Fruit fly (Drosophila melanogaster) whole organism, embryonic: ENCODE results near the gene cic.

Source experiments
- Abd-B ChIP-seq: fragments of 200-800 bp; sonication (Bioruptor generic); optimal IDR thresholded peaks from 2 replicates; lab custom pipeline; 2018; ENCODE audit warnings: missing biosample characterization, mild to moderate bottlenecking, missing genetic modification characterization, moderate library complexity
- CG10979 ChIP-seq: fragments of 200-800 bp; sonication (Bioruptor generic); optimal IDR thresholded peaks from 2 replicates; lab custom pipeline; 2018; ENCODE audit warnings: missing biosample characterization, mild to moderate bottlenecking, missing genetic modification characterization, moderate library complexity
- CG11085 ChIP-seq: fragments of 200-800 bp; sonication (Bioruptor generic); IDR thresholded peaks from 2 replicates; pipeline ENCODE4 v1.3.6; 2022; ENCODE audit warnings: missing biosample characterization, missing genetic modification characterization
- CG11398 ChIP-seq: fragments of 200-800 bp; sonication (Bioruptor generic); optimal IDR thresholded peaks from 2 replicates; lab custom pipeline; 2016; ENCODE audit warnings: missing biosample characterization, missing genetic modification characterization
- CG13287 ChIP-seq: fragments of 200-800 bp; sonication (Bioruptor generic); IDR thresholded peaks from 2 replicates; pipeline ENCODE4 v1.3.6; 2022; ENCODE audit warnings: missing biosample characterization, missing genetic modification characterization; ENCODE audit not compliant: partially characterized antibody
- CG13894 ChIP-seq: fragments of 200-800 bp; sonication (Bioruptor generic); optimal IDR thresholded peaks from 3 replicates; lab custom pipeline; 2018; ENCODE audit warnings: missing biosample characterization, mild to moderate bottlenecking, missing genetic modification characterization, moderate library complexity
- CG14667 ChIP-seq: fragments of 200-800 bp; sonication (Bioruptor generic); IDR thresholded peaks from 2 replicates; pipeline ENCODE4 v1.3.6; 2022; ENCODE audit warnings: missing biosample characterization, missing genetic modification characterization
- CG15601 ChIP-seq: fragments of 200-800 bp; sonication (Bioruptor generic); optimal IDR thresholded peaks from 3 replicates; lab custom pipeline; 2019; ENCODE audit warnings: missing biosample characterization, mild to moderate bottlenecking, missing genetic modification characterization, moderate library complexity
- CG1603 ChIP-seq: fragments of 200-800 bp; sonication (Bioruptor generic); optimal IDR thresholded peaks from 2 replicates; lab custom pipeline; 2019; ENCODE audit warnings: missing biosample characterization, mild to moderate bottlenecking, missing genetic modification characterization, moderate library complexity
- CG18262 ChIP-seq: fragments of 200-800 bp; optimal IDR thresholded peaks from 3 replicates; lab custom pipeline; 2019; ENCODE audit warnings: missing biosample characterization, mild to moderate bottlenecking, missing genetic modification characterization, moderate library complexity
- CG31388 ChIP-seq: fragments of 200-800 bp; sonication (Bioruptor generic); optimal IDR thresholded peaks from 2 replicates; lab custom pipeline; 2016; ENCODE audit warnings: missing biosample characterization, missing genetic modification characterization
- CG32532 ChIP-seq: fragments of 200-800 bp; sonication (Bioruptor generic); IDR thresholded peaks from 2 replicates; pipeline ENCODE4 v1.3.6; 2022; ENCODE audit warnings: missing biosample characterization, missing genetic modification characterization
- CG32767 ChIP-seq: fragments of 200-800 bp; sonication (Bioruptor generic); IDR thresholded peaks from 2 replicates; pipeline ENCODE4 v1.3.6; 2022; ENCODE audit warnings: missing biosample characterization, missing genetic modification characterization
- CG3726 ChIP-seq: fragments of 200-800 bp; sonication (Bioruptor generic); IDR thresholded peaks from 3 replicates; pipeline ENCODE4, ENCODE4 v1.3.6; 2022; ENCODE audit warnings: missing biosample characterization, missing genetic modification characterization
- CG5953 ChIP-seq: fragments of 200-800 bp; sonication (Bioruptor generic); IDR thresholded peaks from 2 replicates; pipeline ENCODE4 v1.3.6; 2022; ENCODE audit warnings: missing biosample characterization, missing genetic modification characterization
- CG7928 ChIP-seq: fragments of 200-800 bp; sonication (Bioruptor generic); optimal IDR thresholded peaks from 2 replicates; lab custom pipeline; 2017; ENCODE audit warnings: missing biosample characterization, mild to moderate bottlenecking, missing genetic modification characterization
- CHES-1-like ChIP-seq: fragments of 200-800 bp; sonication (Bioruptor generic); optimal IDR thresholded peaks from 2 replicates; lab custom pipeline; 2016; ENCODE audit warnings: missing biosample characterization, missing genetic modification characterization
- CTCF ChIP-seq: fragments of 200-800 bp; sonication (Bioruptor generic); optimal IDR thresholded peaks from 2 replicates; lab custom pipeline; 2017; ENCODE audit warnings: missing biosample characterization, mild to moderate bottlenecking, missing genetic modification characterization, moderate library complexity
- CkIIα-i1 ChIP-seq: fragments of 200-800 bp; sonication (Bioruptor generic); IDR thresholded peaks from 2 replicates; pipeline ENCODE4 v1.3.6; 2022; ENCODE audit warnings: missing biosample characterization, missing genetic modification characterization
- MBD-R2 ChIP-seq: fragments of 200-800 bp; sonication (Bioruptor generic); IDR thresholded peaks from 2 replicates; pipeline ENCODE4 v1.3.6; 2022; ENCODE audit warnings: missing biosample characterization, missing genetic modification characterization
- Med ChIP-seq: fragments of 200-800 bp; sonication (Bioruptor generic); peaks from one replicate; lab custom pipeline; 2016; ENCODE audit warnings: missing biosample characterization, missing genetic modification characterization, mild to moderate bottlenecking, inconsistent platforms, moderate library complexity
- Pdp1 ChIP-seq, 2 experiments: fragments of 200-800 bp; sonication (Bioruptor generic); optimal IDR thresholded peaks; 3 replicates each; lab custom pipeline; 2016; ENCODE audit warnings: missing biosample characterization in 2 of 2, missing genetic modification characterization in 2 of 2, mild to moderate bottlenecking in 1 of 2, moderate library complexity in 1 of 2
- Poxn ChIP-seq: fragments of 200-800 bp; sonication (Bioruptor generic); IDR thresholded peaks from 2 replicates; pipeline ENCODE4 v1.3.6; 2022; ENCODE audit warnings: missing biosample characterization, missing genetic modification characterization
- Scr ChIP-seq: fragments of 200-800 bp; sonication (Bioruptor generic); IDR thresholded peaks from 2 replicates; pipeline ENCODE4 v1.3.6; 2022; ENCODE audit warnings: missing biosample characterization, missing genetic modification characterization; ENCODE audit not compliant: partially characterized antibody
- Usf ChIP-seq: fragments of 200-800 bp; sonication (Bioruptor generic); optimal IDR thresholded peaks from 2 replicates; lab custom pipeline; 2017; ENCODE audit warnings: missing genotype, missing biosample characterization, missing genetic modification characterization
- ab ChIP-seq: fragments of 200-800 bp; sonication (Bioruptor generic); optimal IDR thresholded peaks from 2 replicates; lab custom pipeline; 2016; ENCODE audit warnings: missing biosample characterization, missing genetic modification characterization
- cato ChIP-seq: fragments of 200-800 bp; sonication (Bioruptor generic); optimal IDR thresholded peaks from 2 replicates; lab custom pipeline; 2016; ENCODE audit warnings: missing biosample characterization, missing genetic modification characterization, borderline replicate concordance
- chn ChIP-seq: fragments of 200-800 bp; sonication (Bioruptor generic); optimal IDR thresholded peaks from 2 replicates; lab custom pipeline; 2016; ENCODE audit warnings: missing biosample characterization, missing genetic modification characterization
- crol ChIP-seq: fragments of 200-800 bp; sonication (Bioruptor generic); IDR thresholded peaks from 2 replicates; pipeline ENCODE4 v1.3.6; 2022; ENCODE audit warnings: missing biosample characterization, missing genetic modification characterization
- cwo ChIP-seq: fragments of 200-800 bp; sonication (Bioruptor generic); optimal IDR thresholded peaks from 3 replicates; lab custom pipeline; 2017; ENCODE audit warnings: missing biosample characterization, missing genetic modification characterization, mild to moderate bottlenecking, moderate library complexity, missing genetic modification reagents
- dm ChIP-seq: fragments of 200-800 bp; sonication (Bioruptor generic); optimal IDR thresholded peaks from 3 replicates; lab custom pipeline; 2016; ENCODE audit warnings: missing biosample characterization, missing genetic modification characterization
- dpn ChIP-seq, 2 experiments: fragments of 200-800 bp; sonication (Bioruptor generic); optimal IDR thresholded peaks; 3 replicates each; lab custom pipeline; 2016; ENCODE audit warnings: missing biosample characterization in 2 of 2, missing genetic modification characterization in 2 of 2
- fd3F ChIP-seq: fragments of 200-800 bp; sonication (Bioruptor generic); optimal IDR thresholded peaks from 2 replicates; lab custom pipeline; 2018; ENCODE audit warnings: missing biosample characterization, mild to moderate bottlenecking, missing genetic modification characterization, moderate library complexity
- gce ChIP-seq: fragments of 200-800 bp; sonication (Bioruptor generic); IDR thresholded peaks from 3 replicates; pipeline ENCODE4 v1.3.6; 2022; ENCODE audit warnings: missing biosample characterization, missing genetic modification characterization
- gcm ChIP-seq: fragments of 200-800 bp; sonication (Bioruptor generic); optimal IDR thresholded peaks from 2 replicates; lab custom pipeline; 2019; ENCODE audit warnings: missing biosample characterization, mild to moderate bottlenecking, missing genetic modification characterization, moderate library complexity
- gro ChIP-seq: fragments of 200-800 bp; sonication (Bioruptor generic); optimal IDR thresholded peaks from 2 replicates; lab custom pipeline; 2016; ENCODE audit warnings: missing biosample characterization, missing genetic modification characterization
- hbn ChIP-seq: fragments of 200-800 bp; sonication (Bioruptor generic); IDR thresholded peaks from 2 replicates; pipeline ENCODE4 v1.3.6; 2022; ENCODE audit warnings: missing biosample characterization, missing genetic modification characterization; ENCODE audit not compliant: partially characterized antibody
- inv ChIP-seq: fragments of 200-800 bp; sonication (Bioruptor generic); IDR thresholded peaks from 2 replicates; pipeline ENCODE4 v1.3.6; 2022; ENCODE audit warnings: missing biosample characterization, missing genetic modification characterization; ENCODE audit not compliant: partially characterized antibody
- kni ChIP-seq: fragments of 200-800 bp; sonication (Bioruptor generic); optimal IDR thresholded peaks from 3 replicates; lab custom pipeline; 2017; ENCODE audit warnings: mild to moderate bottlenecking, missing biosample characterization, missing genetic modification reagents, missing genetic modification characterization
- luna ChIP-seq: fragments of 200-800 bp; sonication (Bioruptor generic); optimal IDR thresholded peaks from 2 replicates; lab custom pipeline; 2016; ENCODE audit warnings: missing biosample characterization, missing genetic modification characterization
- nom ChIP-seq: fragments of 200-800 bp; sonication (Bioruptor generic); optimal IDR thresholded peaks from 2 replicates; lab custom pipeline; 2017; ENCODE audit warnings: missing biosample characterization, missing genetic modification characterization, mild to moderate bottlenecking, moderate library complexity, missing genetic modification reagents
- peb ChIP-seq: fragments of 200-800 bp; sonication (Bioruptor generic); IDR thresholded peaks from 2 replicates; pipeline ENCODE4 v1.3.6; 2022; ENCODE audit warnings: missing biosample characterization, missing genetic modification characterization
- pita ChIP-seq: fragments of 200-800 bp; sonication (Bioruptor generic); optimal IDR thresholded peaks from 2 replicates; lab custom pipeline; 2017; ENCODE audit warnings: missing biosample characterization, mild to moderate bottlenecking, missing genetic modification characterization
- ro ChIP-seq: fragments of 200-800 bp; sonication (Bioruptor generic); IDR thresholded peaks from 2 replicates; pipeline ENCODE4 v1.3.6; 2022; ENCODE audit warnings: missing biosample characterization, missing genetic modification characterization
- run ChIP-seq: fragments of 200-800 bp; sonication (Bioruptor generic); optimal IDR thresholded peaks from 3 replicates; lab custom pipeline; 2018; ENCODE audit warnings: missing biosample characterization, mild to moderate bottlenecking, missing genetic modification characterization
- salm ChIP-seq: fragments of 200-800 bp; sonication (Bioruptor generic); optimal IDR thresholded peaks from 2 replicates; lab custom pipeline; 2018; ENCODE audit warnings: missing biosample characterization, mild to moderate bottlenecking, missing genetic modification characterization
- sisA ChIP-seq: fragments of 200-800 bp; sonication (Bioruptor generic); IDR thresholded peaks from 2 replicates; pipeline ENCODE4 v1.3.6; 2022; ENCODE audit warnings: missing biosample characterization, missing genetic modification characterization
- tap ChIP-seq: fragments of 200-800 bp; optimal IDR thresholded peaks from 3 replicates; lab custom pipeline; 2019; ENCODE audit warnings: missing biosample characterization, mild to moderate bottlenecking, missing genetic modification characterization, moderate library complexity
- yki ChIP-seq: fragments of >200 bp; optimal IDR thresholded peaks from 3 replicates; lab custom pipeline; 2018
- zen ChIP-seq: fragments of 200-800 bp; sonication (Bioruptor generic); optimal IDR thresholded peaks from 3 replicates; lab custom pipeline; 2018; ENCODE audit warnings: missing biosample characterization, mild to moderate bottlenecking, missing genetic modification characterization, moderate library complexity

cic gene

dm6 chr3R:20309661-20310497 lies 57.3 kb downstream of the cic start (continued):
- no peak for TF ChIP-seq cato (GFP tag; lab: Kevin White, UChicago)
- no peak for TF ChIP-seq inv (GFP tag; lab: Robert Waterston, UW)
- no peak for TF ChIP-seq CHES-1-like (GFP tag; lab: Kevin White, UChicago)
- TF ChIP-seq gcm (GFP tag; lab: Kevin White, UChicago): no peak
- TF ChIP-seq MBD-R2 (GFP tag; lab: Robert Waterston, UW): no peak
- no peak for TF ChIP-seq CG3726 (GFP tag; lab: Robert Waterston, UW)
- no peak for TF ChIP-seq fd3F
- TF ChIP-seq zen (tag; lab: Kevin White, UChicago): peak; percentile 30
- TF ChIP-seq gce: 0 out of 3 replicates have a peak, but pooled peaks have one; percentile 11
- TF ChIP-seq CG7928 (GFP tag; lab: Kevin White, UChicago): no peak
- TF ChIP-seq CG32532 (GFP tag; lab: Robert Waterston, UW): no peak
- TF ChIP-seq hbn (GFP tag; lab: Robert Waterston, UW): no peak
- peak; percentile 96 for TF ChIP-seq crol (GFP tag; lab: Robert Waterston, UW)
- peak; percentile 65 for TF ChIP-seq Med (GFP tag; lab: Kevin White, UChicago)
- TF ChIP-seq CG10979: no peak
- TF ChIP-seq dpn (GFP tag; optimal IDR thresholded peaks at IDR 0.05; lab: Kevin White, UChicago): peak in 1 of 2 experiments; percentile 1
- no peak for TF ChIP-seq gro (GFP tag; lab: Kevin White, UChicago)
- no peak for TF ChIP-seq salm
- no peak for TF ChIP-seq CTCF (GFP tag; lab: Kevin White, UChicago)
- TF ChIP-seq CG11085 (GFP tag; lab: Robert Waterston, UW): no peak
- no peak for TF ChIP-seq ro (GFP tag; lab: Robert Waterston, UW)
- TF ChIP-seq chn: no peak
- TF ChIP-seq sisA (GFP tag; lab: Robert Waterston, UW): no peak
- TF ChIP-seq Abd-B (GFP tag; lab: Kevin White, UChicago): no peak
- no peak for TF ChIP-seq tap (tag; lab: Kevin White, UChicago)
- no peak for TF ChIP-seq CG15601
- TF ChIP-seq Pdp1 (GFP tag; optimal IDR thresholded peaks at IDR 0.05; lab: Kevin White, UChicago): no peak
- TF ChIP-seq Poxn (GFP tag; lab: Robert Waterston, UW): no peak
- no peak for TF ChIP-seq luna (GFP tag; lab: Kevin White, UChicago)
- no peak for TF ChIP-seq CG31388 (GFP tag; lab: Kevin White, UChicago)
- TF ChIP-seq pita (GFP tag; lab: Kevin White, UChicago): no peak
- TF ChIP-seq Scr (GFP tag; lab: Robert Waterston, UW): no peak
- TF ChIP-seq CG14667 (GFP tag; lab: Robert Waterston, UW): no peak
- TF ChIP-seq run (tag; lab: Kevin White, UChicago): no peak
- TF ChIP-seq CG13894 (tag; lab: Kevin White, UChicago): no peak
- no peak for TF ChIP-seq CG11398 (GFP tag; lab: Kevin White, UChicago)
- no peak for TF ChIP-seq CG1603 (tag; lab: Kevin White, UChicago)
- no peak; the same call in 1 of the 2 replicates for TF ChIP-seq CG32767
- TF ChIP-seq kni (GFP tag; lab: Kevin White, UChicago): no peak
- no peak for TF ChIP-seq nom (GFP tag; lab: Kevin White, UChicago)
- TF ChIP-seq ab (GFP tag; lab: Kevin White, UChicago): no peak
- no peak for TF ChIP-seq Usf (GFP tag; lab: Kevin White, UChicago)
- TF ChIP-seq CG13287 (GFP tag; lab: Robert Waterston, UW): no peak
- no peak for TF ChIP-seq peb
- TF ChIP-seq CG18262 (tag; lab: Kevin White, UChicago): no peak
- TF ChIP-seq yki (lab: Kevin White, UChicago): no peak
- no peak for TF ChIP-seq cwo (GFP tag; lab: Kevin White, UChicago)
- no peak for TF ChIP-seq CkIIα-i1
- no peak for TF ChIP-seq dm
- 0 out of 2 replicates have a peak, but pooled peaks have one; percentile 44 for TF ChIP-seq CG5953 (GFP tag; lab: Robert Waterston, UW)
